Worm (Caenorhabditis elegans) whole organism, midembryonic: Measurements from ENCODE around the gene F40G9.8.

Experiments used
- T22C8.4 ChIP-seq: fragments of 200-800 bp; sonication (Bioruptor generic); IDR thresholded peaks from 2 replicates; pipeline ENCODE4 v1.3.6; 2022; ENCODE audit warnings: missing genetic modification characterization, missing compliant biosample characterization
- cog-1 ChIP-seq: sonication (generic microtip); optimal IDR thresholded peaks from 2 replicates; lab custom pipeline; 2016; ENCODE audit warnings: missing genetic modification characterization, missing compliant biosample characterization
- flt-1 ChIP-seq: fragments of 200-800 bp; sonication (Bioruptor generic); IDR thresholded peaks from 2 replicates; pipeline ENCODE4 v1.3.6; 2022; ENCODE audit warnings: missing genetic modification characterization, missing compliant biosample characterization
- klf-2 ChIP-seq: fragments of 200-800 bp; sonication (Bioruptor generic); conservative IDR thresholded peaks from 2 replicates; pipeline ENCODE4 v1.3.6; 2022; ENCODE audit warnings: missing genetic modification reagents, missing genetic modification characterization, missing compliant biosample characterization
- med-1 ChIP-seq: sonication (generic microtip); optimal IDR thresholded peaks from 2 replicates; lab custom pipeline; 2017; ENCODE audit warnings: missing genetic modification characterization, mild to moderate bottlenecking, missing compliant biosample characterization, antibody characterized with exemption, missing genetic modification reagents; ENCODE audit not compliant: insufficient read depth
- ref-1 ChIP-seq: fragments of 200-800 bp; sonication (Bioruptor generic); conservative IDR thresholded peaks from 2 replicates; pipeline ENCODE4 v1.3.6; 2022; ENCODE audit warnings: missing genetic modification reagents, missing genetic modification characterization, missing compliant biosample characterization
- tab-1 ChIP-seq: fragments of 200-800 bp; sonication (Bioruptor generic); IDR thresholded peaks from 2 replicates; pipeline ENCODE4 v1.3.6; 2022; ENCODE audit warnings: missing genetic modification characterization, missing compliant biosample characterization
- ztf-23 ChIP-seq: fragments of 200-800 bp; sonication (Bioruptor generic); IDR thresholded peaks from 2 replicates; pipeline ENCODE4 v1.3.6; 2022; ENCODE audit warnings: missing genetic modification reagents, missing genetic modification characterization, missing compliant biosample characterization
- ztf-29 ChIP-seq: fragments of 200-800 bp; sonication (Bioruptor generic); IDR thresholded peaks from 2 replicates; pipeline ENCODE4 v1.3.6; 2022; ENCODE audit warnings: missing genetic modification reagents, missing genetic modification characterization, missing compliant biosample characterization

ce11 chrIII:156645-157044, 8.0 kb downstream of the F40G9.8 start, which contains the start of the genes zig-13 and ver-1:
- TF ChIP-seq ztf-23 (GFP tag; lab: Robert Waterston, UW) (no peak), ztf-29 (GFP tag; lab: Robert Waterston, UW) (no peak), klf-2 (GFP tag; lab: Robert Waterston, UW) (no peak), flt-1 (no peak), med-1 (GFP tag; lab: Kevin White, UChicago) (no peak), cog-1 (no peak), T22C8.4 (no peak), ref-1 (GFP tag; lab: Robert Waterston, UW) (no peak), tab-1 (GFP tag; lab: Robert Waterston, UW) (no peak)
